Fruit fly (Drosophila melanogaster) ovary, adult (tissue): Measurements from ENCODE around the gene Gbeta13F.
A peak's percentile ranks its signal among the peaks of the same experiment; 100 is the strongest.

ENCODE experiments used
- CG17801 ChIP-seq: fragments of 200-800 bp; optimal IDR thresholded peaks from 2 replicates; lab custom pipeline; 2019; ENCODE audit warnings: missing biosample characterization, mild to moderate bottlenecking, missing genetic modification characterization, moderate library complexity; ENCODE audit not compliant: partially characterized antibody

Gbeta13F gene

DNA sequence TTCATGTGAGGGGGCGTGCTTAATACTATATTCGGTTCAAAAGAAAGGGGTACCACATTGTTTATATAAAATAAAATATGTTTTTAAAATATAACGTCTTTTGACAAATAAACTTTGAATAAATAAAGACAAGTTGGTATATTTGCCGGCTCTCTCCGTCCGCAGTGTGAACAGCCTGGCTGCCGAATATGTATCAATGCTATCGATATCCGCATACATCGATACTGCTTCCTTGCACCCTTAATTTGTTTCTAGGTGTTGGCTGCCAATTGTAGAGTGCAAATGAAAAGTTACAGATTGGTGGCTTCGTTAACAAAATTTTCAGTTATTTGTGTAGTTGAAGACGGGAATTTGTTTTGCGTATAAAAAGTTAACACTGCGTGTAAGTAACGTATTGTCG is at the start of gene Gbeta13F:
Gene Gbeta13F (plus strand): TSS at position 247 of the 400 bp plus-strand sequence.
- no peak for TF ChIP-seq CG17801 (GFP tag; lab: Kevin White, UChicago)

dm6 chrX:15811666-15812614 is 48.0 kb upstream of the Gbeta13F start:
- peak; percentile 84 for TF ChIP-seq CG17801 (GFP tag; lab: Kevin White, UChicago)

DNA sequence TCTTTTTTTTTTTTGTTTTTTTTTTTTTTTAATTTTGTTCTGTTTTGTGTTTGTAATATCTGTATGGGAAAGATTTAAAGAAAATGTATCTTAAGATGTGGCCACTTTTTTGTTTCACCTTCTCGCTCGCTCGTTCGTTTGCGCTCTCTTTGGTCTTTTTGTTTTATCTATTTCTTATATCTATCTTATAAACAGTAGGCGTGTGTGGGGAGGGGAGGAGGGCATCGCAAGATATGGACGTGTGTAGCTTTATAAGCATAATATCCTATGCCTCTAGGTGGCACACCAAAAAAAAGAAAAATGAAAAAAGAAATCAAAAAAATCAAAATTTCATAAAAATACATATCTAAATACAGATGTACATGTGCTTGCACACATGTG is 47.3 kb upstream of the Gbeta13F start:
- TF ChIP-seq CG17801 (GFP tag; lab: Kevin White, UChicago): no peak

dm6 chrX:15813224-15813623 is 46.7 kb upstream of the Gbeta13F start:
- no peak for TF ChIP-seq CG17801 (GFP tag; lab: Kevin White, UChicago)

DNA sequence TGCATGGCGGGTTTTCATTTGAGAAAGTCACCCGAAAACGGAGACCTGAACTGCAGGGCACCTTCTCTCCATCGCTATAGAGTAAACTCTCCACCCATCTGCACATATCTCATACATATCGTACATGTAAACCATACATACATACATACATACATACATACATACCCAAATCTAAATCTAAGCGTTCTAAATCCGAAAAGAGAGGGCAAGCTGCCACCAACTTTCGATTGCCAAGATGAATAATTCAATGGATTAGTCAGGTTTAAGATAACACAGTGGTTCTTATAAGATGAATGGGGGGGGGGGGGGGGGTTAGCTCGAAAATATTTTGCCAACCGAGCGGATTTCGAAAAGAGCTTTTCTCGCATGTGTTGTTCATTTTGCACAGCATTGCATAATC is 45.4 kb upstream of the Gbeta13F start:
- no peak for TF ChIP-seq CG17801 (GFP tag; lab: Kevin White, UChicago)

DNA sequence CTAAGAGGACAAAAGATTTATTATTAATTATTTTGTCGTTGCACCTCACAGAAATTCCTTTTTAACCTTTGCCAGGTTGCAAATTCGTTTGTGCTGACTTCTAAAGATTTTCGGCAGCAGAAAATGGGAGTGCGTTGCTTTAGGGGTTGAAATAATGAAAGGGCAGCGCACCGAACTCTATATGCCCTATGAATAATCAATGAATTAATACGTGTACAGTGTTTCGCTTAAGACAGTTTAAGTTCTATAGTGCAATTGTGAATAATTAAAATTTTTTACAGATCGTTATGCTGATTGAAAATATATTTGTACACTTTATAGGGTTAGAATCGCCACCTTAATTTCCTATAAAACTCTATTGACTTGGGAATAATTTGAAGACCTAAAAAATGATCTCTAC is 43.8 kb upstream of the Gbeta13F start:
- no peak for TF ChIP-seq CG17801 (GFP tag; lab: Kevin White, UChicago)

DNA sequence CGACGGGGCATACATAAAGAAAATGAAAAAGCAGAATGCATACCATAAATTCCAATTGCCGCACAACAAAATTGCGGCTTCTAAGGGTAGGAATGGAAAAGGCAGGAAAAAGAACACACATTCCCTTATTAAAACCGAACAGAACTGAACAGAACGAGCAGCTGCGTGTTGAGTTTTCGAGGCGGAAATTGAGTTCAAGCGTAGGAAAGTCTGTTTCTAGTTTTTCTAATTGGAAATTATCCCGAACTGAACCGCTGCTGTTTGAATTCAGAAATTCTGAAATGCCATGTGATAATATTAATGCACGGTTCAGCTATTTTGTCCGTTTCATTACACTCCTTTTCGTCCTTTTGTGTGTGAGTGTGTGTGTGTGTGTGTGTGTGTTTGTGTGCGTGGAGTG is 43.0 kb upstream of the Gbeta13F start:
- no peak for TF ChIP-seq CG17801 (GFP tag; lab: Kevin White, UChicago)

DNA sequence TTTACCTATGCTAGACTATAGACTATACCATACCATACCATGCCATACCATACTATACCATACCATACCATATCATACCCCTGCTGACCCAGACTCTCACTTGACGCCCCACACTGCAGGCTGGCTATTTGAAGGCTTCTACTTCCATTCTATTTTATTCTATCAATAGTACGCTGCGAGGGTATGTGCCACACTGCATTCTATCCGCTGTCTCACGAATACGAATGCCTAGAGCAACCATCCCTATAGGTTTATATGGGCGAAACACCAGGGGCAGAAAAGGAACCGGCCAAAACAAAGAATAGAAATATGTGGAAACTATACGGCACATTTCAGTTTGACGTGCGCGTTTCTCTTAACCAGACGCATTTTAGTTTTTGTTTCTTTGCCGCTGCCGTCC is 42.1 kb upstream of the Gbeta13F start:
- TF ChIP-seq CG17801 (GFP tag; lab: Kevin White, UChicago): no peak

dm6 chrX:15818608-15819184 is 41.2 kb upstream of the Gbeta13F start:
- TF ChIP-seq CG17801 (GFP tag; lab: Kevin White, UChicago): no peak

- TF ChIP-seq CG17801 (GFP tag; lab: Kevin White, UChicago): no peak
Observed at dm6 chrX:15822363-15822762, 37.6 kb upstream of the Gbeta13F start.

- no peak for TF ChIP-seq CG17801 (GFP tag; lab: Kevin White, UChicago)
Observed at dm6 chrX:15833957-15834356, 26.0 kb upstream of the Gbeta13F start.

dm6 chrX:15834594-15835236 is 25.2 kb upstream of the Gbeta13F start:
- no peak for TF ChIP-seq CG17801 (GFP tag; lab: Kevin White, UChicago)

DNA sequence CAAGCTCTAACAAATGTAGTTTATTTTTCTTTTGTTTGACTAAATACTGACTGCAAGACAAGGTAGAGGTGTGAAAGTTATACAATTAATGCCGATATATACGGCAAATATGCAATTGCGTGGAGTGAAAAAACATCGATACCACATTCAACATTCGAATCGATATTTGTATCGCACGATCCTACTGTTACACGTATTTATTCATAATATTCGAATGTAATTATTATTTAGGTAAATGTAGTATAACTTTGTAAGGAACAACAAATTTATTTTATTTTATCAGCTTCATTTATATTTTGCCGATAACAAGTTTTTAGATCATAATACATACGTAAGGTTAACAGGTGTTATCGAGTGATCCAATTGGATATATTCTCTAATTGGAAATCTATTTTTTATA is 24.5 kb upstream of the Gbeta13F start, which contains the start of gene Chc:
Gene Chc (minus strand): TSS at position 98 of the 400 bp plus-strand sequence.
- TF ChIP-seq CG17801 (GFP tag; lab: Kevin White, UChicago): no peak

dm6 chrX:15837530-15837929 is 22.4 kb upstream of the Gbeta13F start, which contains the start of gene CG8565:
CG8565 (plus strand) TSS chrX:15837830.
- TF ChIP-seq CG17801 (GFP tag; lab: Kevin White, UChicago): no peak

dm6 chrX:15840003-15840402 is 19.9 kb upstream of the Gbeta13F start:
- no peak for TF ChIP-seq CG17801 (GFP tag; lab: Kevin White, UChicago)
